Worm (Caenorhabditis elegans) whole organism, L4 larva: ENCODE data around the gene C02H6.3.

Experiments used
- ZK546.5 ChIP-seq, 2 experiments: sonication (generic microtip); optimal IDR thresholded peaks; 2 replicates each; lab custom pipeline; 2017; ENCODE audit warnings: missing biosample characterization in 2 of 2, missing genetic modification characterization in 2 of 2
- ama-1 ChIP-seq: fragments of 150-350 bp; optimal IDR thresholded peaks from 2 replicates; lab custom pipeline; 2014; ENCODE audit warnings: inconsistent platforms, mixed read lengths
- dpl-1 ChIP-seq: fragments of 150-350 bp; optimal IDR thresholded peaks from 2 replicates; lab custom pipeline; 2014; ENCODE audit warnings: missing biosample characterization, missing genetic modification reagents, missing genetic modification characterization
- egl-27 ChIP-seq: sonication (generic microtip); optimal IDR thresholded peaks from 3 replicates; lab custom pipeline; 2017; ENCODE audit warnings: missing biosample characterization, missing genetic modification reagents, missing genetic modification characterization
- lir-3 ChIP-seq: sonication (generic microtip); optimal IDR thresholded peaks from 2 replicates; lab custom pipeline; 2016; ENCODE audit warnings: mild to moderate bottlenecking, missing genetic modification characterization, missing compliant biosample characterization
- mes-2 ChIP-seq: sonication (generic microtip); optimal IDR thresholded peaks from 2 replicates; lab custom pipeline; 2016; ENCODE audit warnings: missing genotype, mild to moderate bottlenecking, missing genetic modification characterization, missing compliant biosample characterization; ENCODE audit not compliant: poor library complexity, severe bottlenecking
- mxl-3 ChIP-seq: fragments of 200-800 bp; sonication (Bioruptor generic); optimal IDR thresholded peaks from 2 replicates; lab custom pipeline; 2018; ENCODE audit warnings: mild to moderate bottlenecking, missing genetic modification characterization, missing compliant biosample characterization
- nhr-42 ChIP-seq: fragments of 200-800 bp; sonication (Bioruptor generic); IDR thresholded peaks from 2 replicates; pipeline ENCODE4 v1.3.6; 2022; ENCODE audit warnings: missing genetic modification characterization, missing compliant biosample characterization
- php-3 ChIP-seq: fragments of 200-800 bp; sonication (Bioruptor generic); IDR thresholded peaks from 2 replicates; pipeline ENCODE4 v1.3.6; 2022; ENCODE audit warnings: missing genetic modification reagents, missing genetic modification characterization, missing compliant biosample characterization

- TF ChIP-seq php-3 (GFP tag; lab: Robert Waterston, UW) (no peak), mes-2 (no peak), ZK546.5 (tag; optimal IDR thresholded peaks at IDR 0.05; lab: Kevin White, UChicago) (no peak), dpl-1 (GFP tag; lab: Kevin White, UChicago) (no peak), nhr-42 (GFP tag; lab: Robert Waterston, UW) (no peak), ama-1 (no peak), mxl-3 (GFP tag; lab: Kevin White, UChicago) (no peak), lir-3 (no peak), egl-27 (tag; lab: Kevin White, UChicago) (no peak)
These were observed 4.3 kb upstream of the C02H6.3 start, which contains the start of gene fbxa-105 for ce11 chrV:7391933-7392332.
